Fruit fly (Drosophila melanogaster) whole organism, embryonic: ENCODE measurements around the gene CG32163.

Experiments
- CG10209 ChIP-seq: fragments of 200-800 bp; sonication (Bioruptor generic); optimal IDR thresholded peaks from 3 replicates; lab custom pipeline; 2017; ENCODE audit warnings: missing biosample characterization, mild to moderate bottlenecking, missing genetic modification characterization, missing genetic modification reagents
- CG10431 ChIP-seq: fragments of 200-800 bp; sonication (Bioruptor generic); optimal IDR thresholded peaks from 3 replicates; lab custom pipeline; 2018; ENCODE audit warnings: missing biosample characterization, mild to moderate bottlenecking, missing genetic modification characterization
- CG12236 ChIP-seq: fragments of 200-800 bp; sonication (Bioruptor generic); optimal IDR thresholded peaks from 2 replicates; lab custom pipeline; 2016; ENCODE audit warnings: missing biosample characterization, missing genetic modification characterization
- CG34224 ChIP-seq: fragments of 200-800 bp; sonication (Bioruptor generic); IDR thresholded peaks from 3 replicates; pipeline ENCODE4 v1.3.6; 2022; ENCODE audit warnings: missing biosample characterization, missing genetic modification characterization; ENCODE audit not compliant: partially characterized antibody
- CG4707 ChIP-seq: fragments of 200-800 bp; sonication (Bioruptor generic); optimal IDR thresholded peaks from 2 replicates; lab custom pipeline; 2018; ENCODE audit warnings: missing biosample characterization, mild to moderate bottlenecking, missing genetic modification characterization, moderate library complexity
- CG6813 ChIP-seq: fragments of 200-800 bp; sonication (Bioruptor generic); optimal IDR thresholded peaks from 2 replicates; lab custom pipeline; 2017; ENCODE audit warnings: missing biosample characterization, missing genetic modification characterization, mild to moderate bottlenecking, moderate library complexity, missing genetic modification reagents
- CG7357 ChIP-seq: fragments of 200-800 bp; sonication (Bioruptor generic); IDR thresholded peaks from 3 replicates; pipeline ENCODE4 v1.3.6; 2022; ENCODE audit warnings: missing biosample characterization, missing genetic modification characterization
- CG7987 ChIP-seq: fragments of 200-800 bp; sonication (Bioruptor generic); optimal IDR thresholded peaks from 2 replicates; lab custom pipeline; 2018; ENCODE audit warnings: missing biosample characterization, mild to moderate bottlenecking, missing genetic modification characterization, moderate library complexity
- Camta ChIP-seq: fragments of 200-800 bp; sonication (Bioruptor generic); optimal IDR thresholded peaks from 2 replicates; lab custom pipeline; 2016; ENCODE audit warnings: missing biosample characterization, missing genetic modification characterization
- E2f2 ChIP-seq: fragments of 200-800 bp; sonication (Bioruptor generic); IDR thresholded peaks from 2 replicates; pipeline ENCODE4 v1.3.6; 2022; ENCODE audit warnings: missing biosample characterization, missing genetic modification characterization
- Lpt ChIP-seq: fragments of >200 bp; optimal IDR thresholded peaks from 2 replicates; lab custom pipeline; 2018; ENCODE audit warnings: missing biosample characterization, missing genetic modification characterization
- MTF-1 ChIP-seq: fragments of 200-800 bp; sonication (Bioruptor generic); optimal IDR thresholded peaks from 2 replicates; lab custom pipeline; 2018; ENCODE audit warnings: missing biosample characterization, mild to moderate bottlenecking, missing genetic modification characterization, borderline replicate concordance
- Mes4 ChIP-seq: fragments of 200-800 bp; sonication (Bioruptor generic); optimal IDR thresholded peaks from 2 replicates; lab custom pipeline; 2016; ENCODE audit warnings: missing biosample characterization, missing genetic modification characterization
- Oli ChIP-seq: fragments of 200-800 bp; sonication (Bioruptor generic); optimal IDR thresholded peaks from 2 replicates; lab custom pipeline; 2018; ENCODE audit warnings: missing biosample characterization, mild to moderate bottlenecking, missing genetic modification characterization, moderate library complexity
- Opbp ChIP-seq: fragments of 200-800 bp; sonication (Bioruptor generic); IDR thresholded peaks from 3 replicates; pipeline ENCODE4 v1.3.6; 2022; ENCODE audit warnings: missing biosample characterization, missing genetic modification characterization; ENCODE audit not compliant: partially characterized antibody
- Rfx ChIP-seq: fragments of 200-800 bp; sonication (Bioruptor generic); IDR thresholded peaks from 2 replicates; pipeline ENCODE4 v1.3.6; 2022; ENCODE audit warnings: missing biosample characterization, missing genetic modification characterization
- bsh ChIP-seq, 2 experiments: fragments of 200-800 bp; sonication (Bioruptor generic); optimal IDR thresholded peaks; 2 replicates each; lab custom pipeline; 2017 to 2018; ENCODE audit warnings: mild to moderate bottlenecking in 2 of 2, missing biosample characterization in 2 of 2, missing genetic modification characterization in 2 of 2, moderate library complexity in 1 of 2
- cato ChIP-seq: fragments of 200-800 bp; sonication (Bioruptor generic); optimal IDR thresholded peaks from 2 replicates; lab custom pipeline; 2016; ENCODE audit warnings: missing biosample characterization, missing genetic modification characterization, borderline replicate concordance
- chif ChIP-seq, 2 experiments: fragments of 200-800 bp; sonication (Bioruptor generic); optimal IDR thresholded peaks; 3 replicates each; lab custom pipeline; 2016; ENCODE audit warnings: missing biosample characterization in 2 of 2, missing genetic modification characterization in 2 of 2
- ci ChIP-seq: fragments of 200-800 bp; sonication (Bioruptor generic); IDR thresholded peaks from 3 replicates; pipeline ENCODE4 v1.3.6; 2022; ENCODE audit warnings: missing biosample characterization, missing genetic modification characterization
- dysf ChIP-seq: fragments of 200-800 bp; sonication (Bioruptor generic); IDR thresholded peaks from 3 replicates; pipeline ENCODE4 v1.3.6; 2022; ENCODE audit warnings: missing biosample characterization, missing genetic modification characterization
- esg ChIP-seq: fragments of 200-800 bp; sonication (Bioruptor generic); conservative IDR thresholded peaks from 2 replicates; pipeline ENCODE4 v1.3.6; 2022; ENCODE audit warnings: missing biosample characterization, missing genetic modification characterization
- ewg ChIP-seq: fragments of 200-800 bp; sonication (Bioruptor generic); optimal IDR thresholded peaks from 3 replicates; lab custom pipeline; 2017; ENCODE audit warnings: mild to moderate bottlenecking, missing biosample characterization, missing genetic modification reagents, missing genetic modification characterization
- exex ChIP-seq: fragments of 200-800 bp; sonication (Bioruptor generic); optimal IDR thresholded peaks from 4 replicates; lab custom pipeline; 2018; ENCODE audit warnings: missing biosample characterization, mild to moderate bottlenecking, missing genetic modification characterization, moderate library complexity
- fru ChIP-seq: fragments of >200 bp; optimal IDR thresholded peaks from 2 replicates; lab custom pipeline; 2017
- gem ChIP-seq: fragments of 200-800 bp; sonication (Bioruptor generic); optimal IDR thresholded peaks from 2 replicates; lab custom pipeline; 2019; ENCODE audit warnings: missing biosample characterization, mild to moderate bottlenecking, missing genetic modification characterization, moderate library complexity
- grn ChIP-seq: fragments of 200-800 bp; sonication (Bioruptor generic); optimal IDR thresholded peaks from 3 replicates; lab custom pipeline; 2017; ENCODE audit warnings: missing biosample characterization, missing genetic modification characterization
- gt ChIP-seq: fragments of 200-800 bp; sonication (Bioruptor generic); IDR thresholded peaks from 2 replicates; pipeline ENCODE4 v1.3.6; 2022; ENCODE audit warnings: missing biosample characterization, missing genetic modification characterization
- ken ChIP-seq: fragments of 200-800 bp; sonication (Bioruptor generic); IDR thresholded peaks from 3 replicates; pipeline ENCODE4 v1.3.6; 2022; ENCODE audit warnings: missing biosample characterization, missing genetic modification characterization
- kni ChIP-seq: fragments of 200-800 bp; sonication (Bioruptor generic); optimal IDR thresholded peaks from 3 replicates; lab custom pipeline; 2017; ENCODE audit warnings: mild to moderate bottlenecking, missing biosample characterization, missing genetic modification reagents, missing genetic modification characterization
- run ChIP-seq: fragments of 200-800 bp; sonication (Bioruptor generic); optimal IDR thresholded peaks from 3 replicates; lab custom pipeline; 2018; ENCODE audit warnings: missing biosample characterization, mild to moderate bottlenecking, missing genetic modification characterization
- sima ChIP-seq: fragments of 200-800 bp; sonication (Bioruptor generic); optimal IDR thresholded peaks from 2 replicates; lab custom pipeline; 2016; ENCODE audit warnings: missing biosample characterization, missing genetic modification characterization
- sna ChIP-seq: fragments of 200-800 bp; sonication (Bioruptor generic); IDR thresholded peaks from 2 replicates; pipeline ENCODE4 v1.3.6; 2022; ENCODE audit warnings: missing biosample characterization, missing genetic modification characterization; ENCODE audit not compliant: partially characterized antibody
- sug ChIP-seq: fragments of 200-800 bp; optimal IDR thresholded peaks from 2 replicates; lab custom pipeline; 2019; ENCODE audit warnings: missing biosample characterization, mild to moderate bottlenecking, missing genetic modification characterization, moderate library complexity
- tap ChIP-seq: fragments of 200-800 bp; optimal IDR thresholded peaks from 3 replicates; lab custom pipeline; 2019; ENCODE audit warnings: missing biosample characterization, mild to moderate bottlenecking, missing genetic modification characterization, moderate library complexity
- tio ChIP-seq: fragments of 200-800 bp; sonication (Bioruptor generic); optimal IDR thresholded peaks from 2 replicates; lab custom pipeline; 2017; ENCODE audit warnings: missing biosample characterization, missing genetic modification characterization, inconsistent platforms
- tna ChIP-seq: fragments of 200-800 bp; sonication (Bioruptor generic); IDR thresholded peaks from 2 replicates; pipeline ENCODE4 v1.3.6; 2022; ENCODE audit warnings: missing biosample characterization, missing genetic modification characterization; ENCODE audit not compliant: partially characterized antibody
- trem ChIP-seq: fragments of 200-800 bp; optimal IDR thresholded peaks from 3 replicates; lab custom pipeline; 2019; ENCODE audit warnings: missing biosample characterization, mild to moderate bottlenecking, missing genetic modification characterization, moderate library complexity
- wek ChIP-seq: fragments of 200-800 bp; sonication (Bioruptor generic); optimal IDR thresholded peaks from 3 replicates; lab custom pipeline; 2018; ENCODE audit warnings: missing biosample characterization, mild to moderate bottlenecking, missing genetic modification characterization, moderate library complexity
- zen ChIP-seq: fragments of 200-800 bp; sonication (Bioruptor generic); optimal IDR thresholded peaks from 3 replicates; lab custom pipeline; 2018; ENCODE audit warnings: missing biosample characterization, mild to moderate bottlenecking, missing genetic modification characterization, moderate library complexity
- zen2 ChIP-seq: fragments of 200-800 bp; sonication (Bioruptor generic); IDR thresholded peaks from 3 replicates; pipeline ENCODE4 v1.3.6; 2022; ENCODE audit warnings: missing biosample characterization, missing genetic modification characterization; ENCODE audit not compliant: partially characterized antibody

Gene CG32163

DNA sequence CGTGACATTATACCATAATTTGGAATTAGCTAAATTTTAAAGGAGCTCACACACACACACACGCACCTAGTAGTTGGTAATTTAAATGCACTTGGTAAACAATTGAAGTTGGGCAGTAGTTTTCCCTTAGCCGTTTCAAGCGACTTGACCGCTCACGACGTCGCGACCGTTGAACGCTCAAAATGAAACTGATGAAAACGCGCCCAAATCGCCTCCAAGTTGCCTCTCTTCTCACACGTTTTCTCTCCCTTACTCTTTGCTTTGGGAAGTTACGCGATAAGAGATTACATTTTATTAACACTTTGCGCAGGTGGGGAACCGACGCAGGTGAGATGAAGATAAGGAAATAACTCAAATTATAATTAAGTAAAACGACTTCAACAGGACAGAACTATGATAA is 14.7 kb upstream of the CG32163 start (continued):
- TF ChIP-seq sna (GFP tag; lab: Robert Waterston, UW) (no peak), Rfx (GFP tag; lab: Robert Waterston, UW) (no peak), tna (GFP tag; lab: Robert Waterston, UW) (no peak), CG34224 (GFP tag; lab: Robert Waterston, UW) (no peak), gem (tag; lab: Kevin White, UChicago) (no peak), Lpt (GFP tag; lab: Kevin White, UChicago) (no peak), dysf (GFP tag; lab: Robert Waterston, UW) (no peak; the same call in 2 of the 3 replicates), bsh (GFP tag; optimal IDR thresholded peaks at IDR 0.05; lab: Kevin White, UChicago) (no peak), CG4707 (GFP tag; lab: Kevin White, UChicago) (no peak), zen2 (GFP tag; lab: Robert Waterston, UW) (no peak), CG6813 (GFP tag; lab: Kevin White, UChicago) (no peak), CG7987 (GFP tag; lab: Kevin White, UChicago) (no peak), trem (tag; lab: Kevin White, UChicago) (no peak), chif (GFP tag; optimal IDR thresholded peaks at IDR 0.05; lab: Kevin White, UChicago) (no peak), Camta (GFP tag; lab: Kevin White, UChicago) (no peak), CG7357 (GFP tag; lab: Robert Waterston, UW) (no peak), tio (no peak), Mes4 (GFP tag; lab: Kevin White, UChicago) (no peak), CG10209 (GFP tag; lab: Kevin White, UChicago) (no peak), zen (tag; lab: Kevin White, UChicago) (no peak), CG12236 (GFP tag; lab: Kevin White, UChicago) (no peak), ci (GFP tag; lab: Robert Waterston, UW) (peak; percentile 71; the same call in 2 of the 3 replicates), MTF-1 (GFP tag; lab: Kevin White, UChicago) (no peak), esg (no peak), kni (peak; percentile 33), fru (lab: Kevin White, UChicago) (no peak), sima (GFP tag; lab: Kevin White, UChicago) (no peak), cato (GFP tag; lab: Kevin White, UChicago) (no peak), sug (tag; lab: Kevin White, UChicago) (no peak), tap (no peak), Opbp (no peak; the same call in 2 of the 3 replicates), ewg (GFP tag; lab: Kevin White, UChicago) (no peak), E2f2 (peak; percentile 17; the same call in 1 of the 2 replicates), CG10431 (no peak), ken (no peak; the same call in 2 of the 3 replicates), gt (GFP tag; lab: Robert Waterston, UW) (no peak), Oli (tag; lab: Kevin White, UChicago) (no peak), run (tag; lab: Kevin White, UChicago) (no peak), wek (GFP tag; lab: Kevin White, UChicago) (no peak)

dm6 chr3L:16573234-16573633 is 13.7 kb upstream of the CG32163 start, which contains the start of gene Mipp1:
Mipp1 (minus strand) TSS chr3L:16573334.
- TF ChIP-seq exex (tag; lab: Kevin White, UChicago) (peak; percentile 77), grn (GFP tag; lab: Kevin White, UChicago) (peak; percentile 33)
